Worm (Caenorhabditis elegans): ENCODE measurements around the gene pals-26.
A peak's percentile ranks its signal among the peaks of the same experiment; 100 is the strongest.

DNA sequence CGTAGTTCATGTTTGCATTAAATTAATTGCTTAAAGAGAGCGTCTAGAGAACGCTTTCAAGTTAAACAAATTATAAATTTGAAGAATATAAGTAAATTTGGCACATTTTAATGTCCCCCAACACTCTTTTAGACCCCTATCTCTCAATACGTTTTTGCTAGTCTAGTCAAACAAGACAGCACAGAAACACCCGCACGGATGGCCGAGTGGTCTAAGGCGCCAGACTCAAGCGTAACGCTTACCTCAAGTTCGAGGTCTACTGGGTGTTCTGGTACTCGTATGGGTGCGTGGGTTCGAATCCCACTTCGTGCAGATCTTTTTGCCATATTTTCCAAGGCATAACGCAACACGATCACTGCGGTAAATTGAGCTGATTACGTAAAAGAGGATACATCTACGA is 12.6 kb upstream of the pals-26 start:
- TF ChIP-seq tbx-11 (GFP tag; IDR thresholded peaks at IDR 0.05) (no peak), aly-1 (tag; optimal IDR thresholded peaks at IDR 0.05) (peak; percentile 1), ama-1 (optimal IDR thresholded peaks at IDR 0.05) (no peak), ceh-36 (tag; optimal IDR thresholded peaks at IDR 0.05) (no peak), hmbx-1 (tag; optimal IDR thresholded peaks at IDR 0.05) (no peak), ets-7 (tag; optimal IDR thresholded peaks at IDR 0.05) (no peak), sea-1 (GFP tag; conservative IDR thresholded peaks at IDR 0.05) (no peak)

Measured in whole organism, early embryonic.